Worm (Caenorhabditis elegans) whole organism, late embryonic: ENCODE data around the gene col-43.

Experiments used
- C08G9.2 ChIP-seq: sonication (generic microtip); optimal IDR thresholded peaks from 2 replicates; lab custom pipeline; 2016; ENCODE audit warnings: mild to moderate bottlenecking, missing genetic modification characterization, moderate library complexity, missing compliant biosample characterization
- F13H6.1 ChIP-seq: sonication (generic microtip); optimal IDR thresholded peaks from 2 replicates; lab custom pipeline; 2016; ENCODE audit warnings: missing genetic modification characterization, missing compliant biosample characterization
- K02D7.2 ChIP-seq: sonication (generic microtip); optimal IDR thresholded peaks from 2 replicates; lab custom pipeline; 2017; ENCODE audit warnings: mild to moderate bottlenecking, missing genetic modification characterization, missing compliant biosample characterization
- K09A11.1 ChIP-seq: sonication (generic microtip); optimal IDR thresholded peaks from 2 replicates; lab custom pipeline; 2017; ENCODE audit warnings: antibody characterized with exemption, mild to moderate bottlenecking, missing genetic modification characterization, missing compliant biosample characterization; ENCODE audit not compliant: insufficient read depth
- Y22D7AL.16 ChIP-seq: sonication (generic microtip); optimal IDR thresholded peaks from 2 replicates; lab custom pipeline; 2016; ENCODE audit warnings: missing genetic modification characterization, missing compliant biosample characterization
- ahr-1 ChIP-seq: sonication (generic microtip); optimal IDR thresholded peaks from 2 replicates; lab custom pipeline; 2016; ENCODE audit warnings: missing genetic modification characterization, missing compliant biosample characterization
- ama-1 ChIP-seq: fragments of 150-350 bp; optimal IDR thresholded peaks from 2 replicates; lab custom pipeline; 2014
- ceh-18 ChIP-seq: sonication (generic microtip); optimal IDR thresholded peaks from 2 replicates; lab custom pipeline; 2016; ENCODE audit warnings: missing genetic modification characterization, missing compliant biosample characterization
- ceh-22 ChIP-seq: sonication (generic microtip); optimal IDR thresholded peaks from 2 replicates; lab custom pipeline; 2017; ENCODE audit warnings: missing biosample characterization, missing genetic modification characterization
- ceh-24 ChIP-seq: sonication (generic microtip); optimal IDR thresholded peaks from 2 replicates; lab custom pipeline; 2016; ENCODE audit warnings: mild to moderate bottlenecking, missing genetic modification characterization, missing compliant biosample characterization
- ceh-30 ChIP-seq: fragments of 150-350 bp; optimal IDR thresholded peaks from 2 replicates; lab custom pipeline; 2014; ENCODE audit warnings: missing biosample characterization, missing genetic modification characterization
- ceh-31 ChIP-seq: sonication (generic microtip); optimal IDR thresholded peaks from 2 replicates; lab custom pipeline; 2016; ENCODE audit warnings: missing genetic modification characterization, missing compliant biosample characterization
- ceh-45 ChIP-seq: fragments of 200-800 bp; sonication (Bioruptor generic); IDR thresholded peaks from 2 replicates; pipeline ENCODE4 v1.3.6; 2022; ENCODE audit warnings: missing genetic modification reagents, missing genetic modification characterization, missing compliant biosample characterization
- ceh-48 ChIP-seq: sonication (generic microtip); optimal IDR thresholded peaks from 2 replicates; lab custom pipeline; 2016; ENCODE audit warnings: missing genetic modification characterization, inconsistent platforms, missing compliant biosample characterization
- ceh-6 ChIP-seq: fragments of 200-800 bp; sonication (Bioruptor generic); optimal IDR thresholded peaks from 2 replicates; lab custom pipeline; 2018; ENCODE audit warnings: mild to moderate bottlenecking, missing genetic modification characterization, missing compliant biosample characterization
- dmd-4 ChIP-seq: sonication (generic microtip); optimal IDR thresholded peaks from 2 replicates; lab custom pipeline; 2016; ENCODE audit warnings: borderline replicate concordance, missing genetic modification characterization, missing compliant biosample characterization
- ets-4 ChIP-seq: sonication (generic microtip); optimal IDR thresholded peaks from 2 replicates; lab custom pipeline; 2016; ENCODE audit warnings: missing genetic modification characterization, missing compliant biosample characterization
- eyg-1 ChIP-seq: sonication (generic microtip); optimal IDR thresholded peaks from 2 replicates; lab custom pipeline; 2016; ENCODE audit warnings: missing genotype, missing genetic modification characterization, missing compliant biosample characterization
- fax-1 ChIP-seq: sonication (generic microtip); optimal IDR thresholded peaks from 2 replicates; lab custom pipeline; 2016; ENCODE audit warnings: missing genotype, missing genetic modification characterization, missing compliant biosample characterization
- gmeb-2 ChIP-seq: sonication (generic microtip); optimal IDR thresholded peaks from 2 replicates; lab custom pipeline; 2016; ENCODE audit warnings: missing genetic modification characterization, inconsistent platforms, missing compliant biosample characterization
- hlh-6 ChIP-seq: sonication (generic microtip); optimal IDR thresholded peaks from 2 replicates; lab custom pipeline; 2016; ENCODE audit warnings: missing genotype, missing genetic modification characterization, missing compliant biosample characterization
- lin-11 ChIP-seq: fragments of 200-800 bp; sonication (Bioruptor generic); optimal IDR thresholded peaks from 2 replicates; lab custom pipeline; 2018; ENCODE audit warnings: mild to moderate bottlenecking, missing genetic modification characterization, missing compliant biosample characterization
- nhr-11 ChIP-seq: fragments of 150-350 bp; optimal IDR thresholded peaks from 2 replicates; lab custom pipeline; 2014; ENCODE audit warnings: missing biosample characterization, missing genetic modification characterization
- nhr-232 ChIP-seq: sonication (generic microtip); optimal IDR thresholded peaks from 2 replicates; lab custom pipeline; 2016; ENCODE audit warnings: missing genetic modification characterization, missing compliant biosample characterization
- pag-3 ChIP-seq: sonication (generic microtip); optimal IDR thresholded peaks from 2 replicates; lab custom pipeline; 2016; ENCODE audit warnings: missing compliant biosample characterization, missing genetic modification characterization, borderline replicate concordance
- pax-1 ChIP-seq: fragments of 150-350 bp; optimal IDR thresholded peaks from 2 replicates; lab custom pipeline; 2014; ENCODE audit warnings: missing biosample characterization, missing genetic modification characterization
- sox-2 ChIP-seq: fragments of 200-800 bp; sonication (Bioruptor generic); IDR thresholded peaks from 2 replicates; pipeline ENCODE4 v1.3.6; 2022; ENCODE audit warnings: missing genetic modification reagents, missing genetic modification characterization, missing compliant biosample characterization
- syd-9 ChIP-seq: sonication (generic microtip); optimal IDR thresholded peaks from 2 replicates; lab custom pipeline; 2016; ENCODE audit warnings: mild to moderate bottlenecking, missing genetic modification characterization, moderate library complexity, missing compliant biosample characterization
- tbx-2 ChIP-seq: sonication (generic microtip); optimal IDR thresholded peaks from 2 replicates; lab custom pipeline; 2016; ENCODE audit warnings: missing genetic modification characterization, missing compliant biosample characterization
- tbx-7 ChIP-seq: sonication (generic microtip); optimal IDR thresholded peaks from 2 replicates; lab custom pipeline; 2016; ENCODE audit warnings: missing genotype, missing genetic modification characterization, missing compliant biosample characterization
- unc-3 ChIP-seq, 2 experiments: fragments of 200-800 bp in 1 of 2; sonication (Bioruptor generic) in 1 of 2; sonication (generic microtip) in 1 of 2; conservative IDR thresholded peaks in 1 of 2; optimal IDR thresholded peaks in 1 of 2; 2 replicates each; pipeline versions ENCODE4 v1.3.6 to Lab custom; 2016 to 2022; ENCODE audit warnings: missing compliant biosample characterization in 2 of 2, missing genetic modification characterization in 2 of 2, missing genetic modification reagents in 1 of 2
- unc-42 ChIP-seq: sonication (generic microtip); optimal IDR thresholded peaks from 2 replicates; lab custom pipeline; 2016; ENCODE audit warnings: missing genotype, missing genetic modification characterization, missing compliant biosample characterization
- unc-86 ChIP-seq: sonication (generic microtip); optimal IDR thresholded peaks from 2 replicates; lab custom pipeline; 2016; ENCODE audit warnings: missing genetic modification characterization, missing compliant biosample characterization
- zip-5 ChIP-seq: sonication (generic microtip); optimal IDR thresholded peaks from 2 replicates; lab custom pipeline; 2016; ENCODE audit warnings: missing genetic modification characterization, missing compliant biosample characterization

col-43 gene

DNA sequence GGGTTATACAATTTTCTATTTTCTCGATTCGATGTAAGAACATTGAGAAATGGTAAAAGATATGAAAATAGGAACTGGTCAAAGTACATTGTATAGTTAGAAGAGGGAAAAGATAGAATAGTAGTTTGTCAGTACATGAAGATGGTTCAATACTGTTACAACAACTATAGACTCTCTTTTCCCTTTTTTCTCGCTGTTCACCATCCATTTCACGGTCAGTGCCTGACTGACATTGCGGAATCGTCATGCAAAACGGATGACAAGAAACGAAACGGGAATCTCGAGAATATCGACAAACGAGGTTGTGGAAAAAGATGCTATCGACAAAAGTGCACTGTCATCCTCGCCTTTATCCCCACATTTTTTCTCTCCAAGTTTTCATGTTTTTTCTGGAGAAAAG lies 7.0 kb downstream of the col-43 start (continued):
- no peak for TF ChIP-seq ceh-45
- TF ChIP-seq Y22D7AL.16 (tag; lab: Kevin White, UChicago) = no peak

DNA sequence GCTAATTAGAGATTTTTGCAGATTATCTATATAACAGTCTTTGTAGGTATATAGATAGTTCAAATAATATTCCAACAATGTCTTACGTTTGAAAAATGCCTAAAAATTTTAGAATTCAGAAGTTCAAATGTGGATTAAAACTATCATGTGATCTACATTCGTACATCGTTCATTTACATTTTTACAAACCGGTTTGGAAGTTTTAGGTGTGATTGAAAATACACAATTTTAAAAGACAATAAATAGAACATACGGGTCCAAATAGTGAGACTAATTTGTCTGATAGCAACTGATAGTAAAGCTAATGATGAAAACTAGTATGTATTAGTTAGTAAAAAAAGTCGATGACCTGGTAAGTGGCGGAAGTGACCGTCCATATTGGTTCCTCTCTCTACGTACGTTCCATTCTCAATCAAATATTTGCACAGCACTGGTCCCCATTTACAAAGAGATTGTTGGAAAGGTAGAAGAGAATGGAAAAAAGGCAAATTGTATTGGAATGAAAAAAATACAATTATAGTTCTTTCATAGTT lies 9.3 kb downstream of the col-43 start:
- TF ChIP-seq nhr-232 (tag; lab: Kevin White, UChicago) (no peak), nhr-11 (no peak), lin-11 (tag; lab: Kevin White, UChicago) (no peak), tbx-2 (tag; lab: Kevin White, UChicago) (no peak), ceh-6 (no peak), pag-3 (tag; lab: Kevin White, UChicago) (no peak), ceh-30 (tag; lab: Kevin White, UChicago) (no peak), F13H6.1 (tag; lab: Kevin White, UChicago) (no peak), gmeb-2 (tag; lab: Kevin White, UChicago) (no peak), ets-4 (tag; lab: Kevin White, UChicago) (no peak), tbx-7 (tag; lab: Kevin White, UChicago) (no peak), ama-1 (lab: Kevin White, UChicago) (no peak), syd-9 (tag; lab: Kevin White, UChicago) (no peak), unc-86 (tag; lab: Kevin White, UChicago) (no peak), pax-1 (tag; lab: Kevin White, UChicago) (no peak), ceh-24 (tag; lab: Kevin White, UChicago) (no peak)

DNA sequence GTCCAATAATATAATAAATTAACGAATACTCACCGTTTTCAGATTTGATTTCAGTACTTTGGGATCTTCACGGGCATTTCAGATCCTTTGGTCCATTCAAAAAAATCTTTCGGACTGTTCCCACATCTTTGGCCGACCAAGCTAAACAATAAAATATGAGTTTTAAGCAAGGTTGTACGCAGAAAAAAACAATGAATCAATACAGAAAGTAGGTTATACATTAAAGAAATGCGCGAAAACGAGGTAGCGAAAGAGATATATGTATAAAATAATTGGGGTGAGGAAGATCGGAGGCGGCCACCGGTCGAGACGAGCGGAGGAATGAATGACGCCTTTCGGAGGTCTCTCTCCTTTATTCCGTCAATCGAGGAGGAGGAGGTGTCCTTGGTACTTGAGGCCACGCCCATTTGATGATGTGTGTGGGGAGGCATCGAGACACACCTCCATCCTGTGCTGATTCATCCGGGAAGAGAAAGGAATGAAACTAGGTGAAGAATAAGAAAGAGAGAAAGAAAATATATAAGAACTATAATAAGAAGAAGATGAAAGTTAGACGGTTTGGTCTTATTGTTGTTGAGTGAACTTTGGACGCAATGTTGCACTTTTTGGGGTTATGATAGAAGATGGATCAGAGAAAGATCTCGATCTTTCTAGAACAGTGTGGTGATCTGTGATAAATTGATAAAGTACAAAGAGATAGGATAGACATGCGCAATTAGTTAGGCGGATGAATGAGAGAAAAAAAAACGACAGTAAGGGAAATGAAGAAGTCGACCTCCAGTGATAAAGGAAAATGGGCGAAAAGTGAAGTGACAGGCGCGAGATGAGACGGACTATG lies 10.2 kb downstream of the col-43 start:
- TF ChIP-seq tbx-2 (tag; lab: Kevin White, UChicago) (peak; percentile 10), ceh-31 (tag; lab: Kevin White, UChicago) (peak; percentile 29), ama-1 (lab: Kevin White, UChicago) (peak; percentile 85), tbx-7 (tag; lab: Kevin White, UChicago) (no peak)

DNA sequence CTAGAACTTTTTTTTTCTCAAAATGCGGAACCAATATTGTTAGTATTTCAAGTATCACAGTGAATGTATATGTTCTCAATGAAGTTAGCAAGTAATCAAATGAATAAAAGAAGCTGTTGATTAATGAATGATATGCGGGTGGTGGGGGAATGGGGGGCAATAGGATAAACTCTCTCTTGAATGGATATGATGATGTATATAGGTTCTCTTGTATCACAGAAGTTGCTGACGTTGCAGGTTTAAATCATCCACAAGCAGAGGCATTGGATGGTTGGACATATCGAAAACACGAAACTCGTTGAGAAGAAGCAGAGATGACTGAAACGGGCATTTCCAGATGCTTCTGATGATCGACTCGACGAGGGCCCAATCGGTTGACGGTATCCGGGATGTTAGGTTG lies 11.1 kb downstream of the col-43 start:
- no peak for TF ChIP-seq ceh-31 (tag; lab: Kevin White, UChicago)
- no peak for TF ChIP-seq dmd-4
- no peak for TF ChIP-seq ceh-18 (tag; lab: Kevin White, UChicago)
- no peak for TF ChIP-seq tbx-2 (tag; lab: Kevin White, UChicago)
- TF ChIP-seq ceh-48 (tag; lab: Kevin White, UChicago) = no peak
- no peak for TF ChIP-seq unc-42 (tag; lab: Kevin White, UChicago)
- no peak for TF ChIP-seq hlh-6 (tag; lab: Kevin White, UChicago)
- TF ChIP-seq fax-1 (tag; lab: Kevin White, UChicago) = no peak
- no peak for TF ChIP-seq ceh-22
- no peak for TF ChIP-seq zip-5 (tag; lab: Kevin White, UChicago)
- TF ChIP-seq K02D7.2 = no peak
- TF ChIP-seq C08G9.2 (tag; lab: Kevin White, UChicago) = no peak
- no peak for TF ChIP-seq sox-2
- TF ChIP-seq unc-3 (GFP tag; conservative IDR thresholded peaks at IDR 0.05; lab: Robert Waterston, UW) = no peak
- TF ChIP-seq unc-3 (tag; optimal IDR thresholded peaks at IDR 0.05; lab: Kevin White, UChicago) = no peak
- TF ChIP-seq ceh-6 = no peak
- TF ChIP-seq ceh-30 (tag; lab: Kevin White, UChicago) = no peak
- TF ChIP-seq K09A11.1 (tag; lab: Kevin White, UChicago) = no peak
- TF ChIP-seq tbx-7 (tag; lab: Kevin White, UChicago) = no peak
- no peak for TF ChIP-seq eyg-1 (tag; lab: Kevin White, UChicago)
- no peak for TF ChIP-seq ahr-1 (tag; lab: Kevin White, UChicago)
